Worm (Caenorhabditis elegans): ENCODE data around the gene srh-44.

ce11 chrII:11534429-11535099 lies 19.7 kb downstream of the srh-44 start, which contains the start of gene Y62F5A.12:
- TF ChIP-seq Y75B8A.6 (GFP tag; IDR thresholded peaks at IDR 0.05) = 0 out of 2 replicates have a peak, but pooled peaks have one; percentile 80
- peak; percentile 82 for TF ChIP-seq snpc-1.2 (GFP tag; IDR thresholded peaks at IDR 0.05)
